Fruit fly (Drosophila melanogaster): Measurements from ENCODE around the gene CG43658.

- TF ChIP-seq ttk (optimal IDR thresholded peaks at IDR 0.05) (no peak), h (optimal IDR thresholded peaks at IDR 0.05) (no peak), Myc (optimal IDR thresholded peaks at IDR 0.05) (no peak)
These were observed 27.6 kb upstream of the CG43658 start, which contains the start of gene CG12992 for dm6 chrX:17588565-17588964.
